Worm (Caenorhabditis elegans) whole organism, L1 larva: ENCODE measurements around the gene gcs-1.

Source experiments
- aha-1 ChIP-seq: fragments of 150-350 bp; optimal IDR thresholded peaks from 2 replicates; lab custom pipeline; 2014; ENCODE audit warnings: missing biosample characterization, missing genetic modification characterization
- blmp-1 ChIP-seq: fragments of 150-350 bp; optimal IDR thresholded peaks from 2 replicates; lab custom pipeline; 2014; ENCODE audit warnings: missing biosample characterization, missing genetic modification characterization
- egl-13 ChIP-seq: sonication (generic microtip); optimal IDR thresholded peaks from 2 replicates; lab custom pipeline; 2016; ENCODE audit warnings: missing genotype, missing genetic modification reagents, missing genetic modification characterization, missing compliant biosample characterization
- lin-15B ChIP-seq: fragments of 150-350 bp; sonication (generic microtip); optimal IDR thresholded peaks from 3 replicates; lab custom pipeline; 2014; ENCODE audit warnings: missing biosample characterization, missing genetic modification characterization
- lsy-2 ChIP-seq, 2 experiments: fragments of 150-350 bp; optimal IDR thresholded peaks; 2 replicates each; lab custom pipeline; 2014; ENCODE audit warnings: missing biosample characterization in 2 of 2, missing genetic modification characterization in 2 of 2
- mep-1 ChIP-seq: fragments of 150-350 bp; optimal IDR thresholded peaks from 2 replicates; lab custom pipeline; 2014; ENCODE audit warnings: missing biosample characterization, missing genetic modification characterization
- pag-3 ChIP-seq: sonication (generic microtip); optimal IDR thresholded peaks from 2 replicates; lab custom pipeline; 2017; ENCODE audit warnings: missing genetic modification characterization, mild to moderate bottlenecking, missing compliant biosample characterization, antibody characterized with exemption, borderline replicate concordance; ENCODE audit not compliant: insufficient read depth
- unc-86 ChIP-seq: sonication (generic microtip); optimal IDR thresholded peaks from 2 replicates; lab custom pipeline; 2016; ENCODE audit warnings: missing genetic modification characterization, missing compliant biosample characterization
- ztf-11 ChIP-seq, 2 experiments: sonication (generic microtip); optimal IDR thresholded peaks; 2 replicates each; lab custom pipeline; 2016 to 2017; ENCODE audit warnings: missing genetic modification characterization in 2 of 2, missing biosample characterization in 1 of 2, missing compliant biosample characterization in 1 of 2

DNA sequence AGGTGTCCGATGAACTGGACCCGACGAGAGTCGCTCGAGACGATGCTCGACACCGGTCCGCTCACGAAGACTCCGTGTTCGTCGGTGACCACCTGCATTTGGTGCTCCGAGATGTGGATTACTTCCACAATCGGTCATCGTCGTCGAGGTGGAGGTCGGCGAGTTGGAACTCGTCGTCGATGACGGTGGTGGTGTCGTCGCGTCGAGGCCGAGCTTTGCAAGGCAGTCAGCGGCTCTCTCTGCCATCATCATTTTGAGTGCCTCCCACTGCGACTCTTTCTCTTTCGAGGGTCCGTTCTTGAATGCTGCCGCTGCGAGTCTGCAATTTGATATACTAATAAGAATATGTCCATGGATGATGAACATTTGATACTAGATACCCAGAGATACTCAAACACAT lies 30.4 kb downstream of the gcs-1 start:
- TF ChIP-seq lsy-2 (tag; optimal IDR thresholded peaks at IDR 0.05; lab: Kevin White, UChicago) = no peak
- TF ChIP-seq blmp-1 (tag; lab: Kevin White, UChicago) = no peak
- no peak for TF ChIP-seq egl-13 (tag; lab: Kevin White, UChicago)
- no peak for TF ChIP-seq unc-86 (tag; lab: Kevin White, UChicago)
- no peak for TF ChIP-seq mep-1 (tag; lab: Kevin White, UChicago)
- no peak for TF ChIP-seq aha-1 (tag; lab: Kevin White, UChicago)
- TF ChIP-seq pag-3 (tag; lab: Kevin White, UChicago) = no peak
- no peak for TF ChIP-seq ztf-11 (tag; optimal IDR thresholded peaks at IDR 0.05; lab: Kevin White, UChicago)
- no peak for TF ChIP-seq lin-15B
